Worm (Caenorhabditis elegans): ENCODE measurements around the gene ttr-17.

DNA sequence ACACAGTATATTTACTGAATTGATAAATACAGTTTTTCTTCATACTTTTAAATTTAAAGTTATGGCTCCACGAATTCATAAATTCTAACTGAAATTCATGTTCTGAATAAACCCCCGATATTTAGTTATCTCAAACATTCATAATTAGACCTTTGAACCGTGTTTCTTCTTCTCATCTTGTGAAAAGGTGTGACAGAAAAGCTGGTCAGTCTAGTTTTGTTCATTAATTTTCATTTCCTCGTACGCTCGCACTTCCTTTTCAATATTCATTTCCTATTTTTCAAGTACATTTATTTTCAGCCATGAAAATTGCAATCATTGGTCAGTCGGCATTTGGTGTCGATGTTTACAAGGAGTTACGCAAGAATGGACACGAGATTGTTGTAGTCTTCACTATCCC lies 44.5 kb downstream of the ttr-17 start, which contains the start of gene alh-3:
- TF ChIP-seq ceh-6 (GFP tag; optimal IDR thresholded peaks at IDR 0.05) (no peak), tbx-2 (tag; optimal IDR thresholded peaks at IDR 0.05) (no peak)

All from whole organism, late embryonic.